Worm (Caenorhabditis elegans): ENCODE data around the gene ZK1248.5.

The ZK1248.5 gene

ce11 chrII:5839227-5839626, 28.9 kb downstream of the ZK1248.5 start, which contains the start of gene ZK1248.19:
ZK1248.19 (minus strand) TSS chrII:5839414.
- TF ChIP-seq sup-37 (GFP tag; optimal IDR thresholded peaks at IDR 0.05) (no peak), tbx-2 (tag; optimal IDR thresholded peaks at IDR 0.05) (no peak), unc-130 (tag; optimal IDR thresholded peaks at IDR 0.05) (peak; percentile 32), skn-1 (tag; optimal IDR thresholded peaks at IDR 0.05) (no peak), blmp-1 (tag; optimal IDR thresholded peaks at IDR 0.05) (no peak), fos-1 (tag; optimal IDR thresholded peaks at IDR 0.05) (no peak), hlh-17 (GFP tag; optimal IDR thresholded peaks at IDR 0.05; ENCODE audit: borderline replicate concordance) (no peak), C04F5.9 (tag; optimal IDR thresholded peaks at IDR 0.05) (no peak), lin-15B (tag; optimal IDR thresholded peaks at IDR 0.05) (no peak), mab-9 (GFP tag; IDR thresholded peaks at IDR 0.05) (no peak), aly-2 (tag; optimal IDR thresholded peaks at IDR 0.05) (no peak), lin-13 (GFP tag; optimal IDR thresholded peaks at IDR 0.05) (no peak), jun-1 (tag; optimal IDR thresholded peaks at IDR 0.05) (no peak), mep-1 (tag; optimal IDR thresholded peaks at IDR 0.05) (peak; percentile 16), ceh-82 (tag; optimal IDR thresholded peaks at IDR 0.05) (peak in 1 of 3 experiments; percentile 13), nhr-12 (tag; optimal IDR thresholded peaks at IDR 0.05) (no peak), lin-39 (tag; optimal IDR thresholded peaks at IDR 0.05) (no peak), snu-23 (GFP tag; optimal IDR thresholded peaks at IDR 0.05) (peak; percentile 53), lsy-2 (tag; optimal IDR thresholded peaks at IDR 0.05) (peak; percentile 42 to 58), nhr-71 (tag; optimal IDR thresholded peaks at IDR 0.05) (peak; percentile 43), dpl-1 (GFP tag; optimal IDR thresholded peaks at IDR 0.05) (peak; percentile 5 to 49 (median 31)), elt-3 (tag; optimal IDR thresholded peaks at IDR 0.05) (peak in 1 of 6 experiments; percentile 4), nhr-20 (tag; optimal IDR thresholded peaks at IDR 0.05) (peak; percentile 39), lir-3 (tag; optimal IDR thresholded peaks at IDR 0.05; ENCODE audit: poor library complexity) (no peak), swsn-7 (tag; optimal IDR thresholded peaks at IDR 0.05) (peak; percentile 17), zip-4 (GFP tag; optimal IDR thresholded peaks at IDR 0.05) (no peak), dsc-1 (tag; optimal IDR thresholded peaks at IDR 0.05) (peak; percentile 14), nhr-11 (tag; optimal IDR thresholded peaks at IDR 0.05) (no peak), rnt-1 (tag; optimal IDR thresholded peaks at IDR 0.05) (peak; percentile 56), grh-1 (GFP tag; IDR thresholded peaks at IDR 0.05) (no peak), nhr-47 (tag; optimal IDR thresholded peaks at IDR 0.05) (peak; percentile 35), aha-1 (tag; optimal IDR thresholded peaks at IDR 0.05) (no peak), F16B12.6 (tag; optimal IDR thresholded peaks at IDR 0.05) (peak; percentile 88), egl-13 (tag; optimal IDR thresholded peaks at IDR 0.05) (no peak), efl-1 (optimal IDR thresholded peaks at IDR 0.05) (peak; percentile 53 to 54), efl-1 (GFP tag; optimal IDR thresholded peaks at IDR 0.05 in 1 of 2) (peak; percentile 32 to 95), nhr-84 (tag; optimal IDR thresholded peaks at IDR 0.05) (no peak), xbp-1 (tag; optimal IDR thresholded peaks at IDR 0.05) (peak; percentile 15), lin-14 (GFP tag; optimal IDR thresholded peaks at IDR 0.05) (peak; percentile 13), C16A3.4 (tag; optimal IDR thresholded peaks at IDR 0.05) (peak; percentile 54), nhr-85 (tag) (peak; percentile 9), unc-62 (GFP tag; optimal IDR thresholded peaks at IDR 0.05) (no peak), ztf-4 (tag; optimal IDR thresholded peaks at IDR 0.05) (no peak), lin-35 (GFP tag; optimal IDR thresholded peaks at IDR 0.05) (peak in 1 of 2 experiments; percentile 39), snpc-4 (tag; optimal IDR thresholded peaks at IDR 0.05) (peak; percentile 0), nhr-77 (tag; optimal IDR thresholded peaks at IDR 0.05) (no peak), hpl-2 (GFP tag; optimal IDR thresholded peaks at IDR 0.05) (no peak), ceh-90 (tag; optimal IDR thresholded peaks at IDR 0.05) (no peak), pag-3 (tag; optimal IDR thresholded peaks at IDR 0.05; ENCODE audit: borderline replicate concordance, insufficient read depth) (no peak), fkh-10 (GFP tag; optimal IDR thresholded peaks at IDR 0.05) (no peak), ceh-63 (GFP tag; optimal IDR thresholded peaks at IDR 0.05) (no peak), Y116A8C.19 (tag; optimal IDR thresholded peaks at IDR 0.05; ENCODE audit: borderline replicate concordance) (no peak), unc-86 (tag; optimal IDR thresholded peaks at IDR 0.05) (no peak), pqm-1 (tag; optimal IDR thresholded peaks at IDR 0.05) (no peak)
